Worm (Caenorhabditis elegans) whole organism, young adult: ENCODE measurements around the gene egrh-1.

Source experiments
- F33H1.4 ChIP-seq: fragments of 200-800 bp; sonication (Bioruptor generic); IDR thresholded peaks from 2 replicates; pipeline ENCODE4 v1.3.6; 2022; ENCODE audit warnings: missing genetic modification reagents, missing genetic modification characterization, missing compliant biosample characterization
- F49E8.2 ChIP-seq: sonication (generic microtip); optimal IDR thresholded peaks from 3 replicates; lab custom pipeline; 2017; ENCODE audit warnings: missing genetic modification characterization, mild to moderate bottlenecking, missing compliant biosample characterization, antibody characterized with exemption, moderate library complexity; ENCODE audit not compliant: insufficient read depth
- T26A5.8 ChIP-seq: sonication (generic microtip); optimal IDR thresholded peaks from 2 replicates; lab custom pipeline; 2016; ENCODE audit warnings: missing genetic modification characterization, missing compliant biosample characterization
- ZK185.1 ChIP-seq: sonication (generic microtip); optimal IDR thresholded peaks from 2 replicates; lab custom pipeline; 2016; ENCODE audit warnings: mild to moderate bottlenecking, missing genetic modification characterization, missing compliant biosample characterization; ENCODE audit not compliant: poor library complexity, severe bottlenecking
- ceh-100 ChIP-seq: fragments of 200-800 bp; sonication (Bioruptor generic); IDR thresholded peaks from 2 replicates; pipeline ENCODE4 v1.3.6; 2022; ENCODE audit warnings: missing genetic modification reagents, missing genetic modification characterization, missing compliant biosample characterization
- dpff-1 ChIP-seq: sonication (generic microtip); optimal IDR thresholded peaks from 2 replicates; lab custom pipeline; 2017; ENCODE audit warnings: mild to moderate bottlenecking, missing genetic modification characterization, missing compliant biosample characterization
- egl-18 ChIP-seq: fragments of 200-800 bp; sonication (Bioruptor generic); IDR thresholded peaks from 2 replicates; pipeline ENCODE4 v1.3.6; 2022; ENCODE audit warnings: missing genetic modification reagents, missing genetic modification characterization, missing compliant biosample characterization
- let-526 ChIP-seq: fragments of 200-800 bp; sonication (Bioruptor generic); IDR thresholded peaks from 2 replicates; pipeline ENCODE4 v1.3.6; 2022; ENCODE audit warnings: missing genetic modification reagents, missing genetic modification characterization, missing compliant biosample characterization
- lin-40 ChIP-seq: sonication (generic microtip); optimal IDR thresholded peaks from 2 replicates; lab custom pipeline; 2016; ENCODE audit warnings: missing genetic modification characterization, mild to moderate bottlenecking, missing compliant biosample characterization, missing genotype, missing genetic modification reagents
- lir-1 ChIP-seq: fragments of 200-800 bp; sonication (Bioruptor generic); conservative IDR thresholded peaks from 2 replicates; pipeline ENCODE4 v1.3.6; 2022; ENCODE audit warnings: missing genetic modification reagents, missing genetic modification characterization, missing compliant biosample characterization
- snpc-4 ChIP-seq, 5 experiments: fragments of 150-350 bp in 1 of 5; sonication (generic microtip) in 4 of 5; optimal IDR thresholded peaks; 2 replicates each; lab custom pipeline; 2014 to 2018; ENCODE audit warnings: missing genetic modification characterization in 5 of 5, missing biosample characterization in 3 of 5, antibody characterized with exemption in 2 of 5, mild to moderate bottlenecking in 2 of 5, missing compliant biosample characterization in 2 of 5, missing genotype in 2 of 5, moderate library complexity in 2 of 5, missing genetic modification reagents in 1 of 5
- somi-1 ChIP-seq: fragments of 200-800 bp; sonication (Bioruptor generic); optimal IDR thresholded peaks from 2 replicates; lab custom pipeline; 2018; ENCODE audit warnings: mild to moderate bottlenecking, missing genetic modification characterization, missing compliant biosample characterization
- unc-62 ChIP-seq: fragments of 150-350 bp; optimal IDR thresholded peaks from 2 replicates; lab custom pipeline; 2014; ENCODE audit warnings: missing biosample characterization, missing genetic modification reagents, missing genetic modification characterization
- zim-3 ChIP-seq: sonication (generic microtip); optimal IDR thresholded peaks from 2 replicates; lab custom pipeline; 2017; ENCODE audit warnings: mild to moderate bottlenecking, missing genetic modification characterization, moderate library complexity, missing compliant biosample characterization

ce11 chrX:14838339-14838738 lies 7.4 kb upstream of the egrh-1 start:
- no peak for TF ChIP-seq egl-18
- no peak for TF ChIP-seq lir-1
- no peak for TF ChIP-seq T26A5.8 (tag; lab: Kevin White, UChicago)
- TF ChIP-seq unc-62 (GFP tag; lab: Kevin White, UChicago): no peak
- TF ChIP-seq dpff-1 (tag; lab: Kevin White, UChicago): no peak
- TF ChIP-seq zim-3 (tag; lab: Kevin White, UChicago): no peak
- no peak for TF ChIP-seq ZK185.1 (tag; lab: Kevin White, UChicago)
- no peak for TF ChIP-seq let-526
- no peak for TF ChIP-seq ceh-100 (GFP tag; lab: Robert Waterston, UW)
- no peak for TF ChIP-seq lin-40 (tag; lab: Kevin White, UChicago)
- TF ChIP-seq snpc-4 (GFP tag; optimal IDR thresholded peaks at IDR 0.05; lab: Kevin White, UChicago): no peak
- no peak for TF ChIP-seq snpc-4 (tag; optimal IDR thresholded peaks at IDR 0.05; lab: Kevin White, UChicago)
- TF ChIP-seq somi-1 (GFP tag; lab: Kevin White, UChicago): no peak
- TF ChIP-seq F33H1.4 (GFP tag; lab: Robert Waterston, UW): no peak
- TF ChIP-seq F49E8.2 (tag; lab: Kevin White, UChicago): no peak
